Fruit fly (Drosophila melanogaster): ENCODE measurements around the gene Srrm1.

dm6 chr3L:13014693-13015092 lies 21.9 kb upstream of the Srrm1 start:
- TF ChIP-seq psq (optimal IDR thresholded peaks at IDR 0.05) (no peak), Sin3A (optimal IDR thresholded peaks at IDR 0.05) (no peak), h (optimal IDR thresholded peaks at IDR 0.05) (no peak), insv (optimal IDR thresholded peaks at IDR 0.05) (no peak)

All from Kc167 (cell line).